Worm (Caenorhabditis elegans) whole organism, young adult: Measurements from ENCODE around the gene srpa-72.

Source experiments
- T26A5.8 ChIP-seq: sonication (generic microtip); optimal IDR thresholded peaks from 2 replicates; lab custom pipeline; 2016; ENCODE audit warnings: missing genetic modification characterization, missing compliant biosample characterization
- ceh-40 ChIP-seq: fragments of 200-800 bp; sonication (Bioruptor generic); IDR thresholded peaks from 2 replicates; pipeline ENCODE4 v1.3.6; 2022; ENCODE audit warnings: missing genetic modification characterization, missing compliant biosample characterization
- dpff-1 ChIP-seq: sonication (generic microtip); optimal IDR thresholded peaks from 2 replicates; lab custom pipeline; 2017; ENCODE audit warnings: mild to moderate bottlenecking, missing genetic modification characterization, missing compliant biosample characterization
- hlh-12 ChIP-seq: sonication (generic microtip); optimal IDR thresholded peaks from 2 replicates; lab custom pipeline; 2016; ENCODE audit warnings: missing genetic modification characterization, missing compliant biosample characterization
- mel-28 ChIP-seq: sonication (generic microtip); optimal IDR thresholded peaks from 2 replicates; lab custom pipeline; 2016; ENCODE audit warnings: borderline replicate concordance, mild to moderate bottlenecking, missing genetic modification characterization, missing compliant biosample characterization
- nfya-1 ChIP-seq: sonication (generic microtip); optimal IDR thresholded peaks from 2 replicates; lab custom pipeline; 2017; ENCODE audit warnings: antibody characterized with exemption, missing compliant biosample characterization, missing genetic modification characterization, borderline replicate concordance; ENCODE audit not compliant: insufficient read depth
- pha-4 ChIP-seq: fragments of 150-350 bp; sonication (generic microtip); optimal IDR thresholded peaks from 2 replicates; lab custom pipeline; 2014; ENCODE audit warnings: missing biosample characterization, missing genetic modification reagents, missing genetic modification characterization
- tbp1 ChIP-seq: fragments of 200-800 bp; sonication (Bioruptor generic); optimal IDR thresholded peaks from 2 replicates; lab custom pipeline; 2018; ENCODE audit warnings: mild to moderate bottlenecking, missing genetic modification characterization, missing compliant biosample characterization
- unc-62 ChIP-seq: fragments of 150-350 bp; optimal IDR thresholded peaks from 2 replicates; lab custom pipeline; 2014; ENCODE audit warnings: missing biosample characterization, missing genetic modification reagents, missing genetic modification characterization

DNA sequence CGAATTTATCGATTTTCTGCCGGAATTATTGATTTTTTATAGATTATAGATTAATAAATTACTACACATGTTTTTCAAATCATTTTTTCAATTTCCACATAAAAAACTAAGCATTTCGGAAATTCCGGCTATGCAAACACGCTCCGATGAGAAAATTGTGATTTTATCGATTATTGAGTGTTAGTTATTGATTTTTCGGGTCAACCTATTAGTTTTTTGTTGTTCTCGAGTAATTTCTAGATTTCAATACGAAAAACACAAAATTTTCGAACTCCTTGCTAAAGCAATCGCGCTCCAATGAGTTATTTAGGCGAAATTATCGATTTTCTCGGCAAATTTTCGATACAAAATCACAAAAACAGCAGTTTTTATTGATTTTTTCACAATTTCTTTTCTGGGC, 8.1 kb downstream of the srpa-72 start:
- TF ChIP-seq mel-28 (tag; lab: Kevin White, UChicago) (no peak), ceh-40 (GFP tag; lab: Robert Waterston, UW) (no peak), tbp1 (GFP tag; lab: Kevin White, UChicago) (no peak), dpff-1 (no peak), unc-62 (GFP tag; lab: Kevin White, UChicago) (no peak), hlh-12 (tag; lab: Kevin White, UChicago) (no peak), nfya-1 (tag; lab: Kevin White, UChicago) (no peak), pha-4 (no peak), T26A5.8 (tag; lab: Kevin White, UChicago) (no peak)
